Fruit fly (Drosophila melanogaster) whole organism, prepupa: ENCODE results near the gene CG14223.

Source experiments
- CG1621 ChIP-seq: fragments of 200-800 bp; sonication (Bioruptor generic); optimal IDR thresholded peaks from 3 replicates; lab custom pipeline; 2018; ENCODE audit warnings: missing biosample characterization, mild to moderate bottlenecking, missing genetic modification characterization
- CG3032 ChIP-seq: fragments of 200-800 bp; optimal IDR thresholded peaks from 2 replicates; lab custom pipeline; 2019; ENCODE audit warnings: missing biosample characterization, mild to moderate bottlenecking, missing genetic modification characterization, moderate library complexity
- CG6808 ChIP-seq: fragments of 200-800 bp; sonication (Bioruptor generic); optimal IDR thresholded peaks from 3 replicates; lab custom pipeline; 2017; ENCODE audit warnings: missing biosample characterization, missing genetic modification characterization, mild to moderate bottlenecking, moderate library complexity, missing genetic modification reagents
- CG8319 ChIP-seq: fragments of 200-800 bp; sonication (Bioruptor generic); optimal IDR thresholded peaks from 3 replicates; lab custom pipeline; 2016; ENCODE audit warnings: missing biosample characterization, missing genetic modification characterization
- Lpt ChIP-seq: fragments of 200-800 bp; sonication (Bioruptor generic); optimal IDR thresholded peaks from 3 replicates; lab custom pipeline; 2016; ENCODE audit warnings: missing biosample characterization, missing genetic modification characterization
- dsx ChIP-seq: fragments of 200-800 bp; optimal IDR thresholded peaks from 3 replicates; lab custom pipeline; 2019; ENCODE audit warnings: missing biosample characterization, mild to moderate bottlenecking, missing genetic modification characterization, moderate library complexity; ENCODE audit not compliant: poor library complexity, severe bottlenecking
- fkh ChIP-seq: fragments of 200-800 bp; sonication (Bioruptor generic); optimal IDR thresholded peaks from 3 replicates; lab custom pipeline; 2017; ENCODE audit warnings: missing biosample characterization, mild to moderate bottlenecking, missing genetic modification characterization, moderate library complexity
- spab ChIP-seq: fragments of 200-800 bp; sonication (Bioruptor generic); optimal IDR thresholded peaks from 2 replicates; lab custom pipeline; 2017; ENCODE audit warnings: missing biosample characterization, mild to moderate bottlenecking, missing genetic modification characterization, missing genetic modification reagents

- no peak for TF ChIP-seq fkh
- TF ChIP-seq CG8319, result no peak
- TF ChIP-seq CG3032 (tag; lab: Kevin White, UChicago), result no peak
- no peak for TF ChIP-seq dsx (GFP tag; lab: Kevin White, UChicago)
- no peak for TF ChIP-seq Lpt (GFP tag; lab: Kevin White, UChicago)
- TF ChIP-seq spab (GFP tag; lab: Kevin White, UChicago), result no peak
- TF ChIP-seq CG6808 (GFP tag; lab: Kevin White, UChicago), result no peak
- TF ChIP-seq CG1621, result no peak
Observed at dm6 chrX:19618183-19618740, 45.5 kb downstream of the CG14223 start, which contains the start of the genes Pstk and Tim9b.
